Worm (Caenorhabditis elegans) whole organism, late embryonic: ENCODE data around the gene pho-11.

Source experiments
- K02D7.2 ChIP-seq: sonication (generic microtip); optimal IDR thresholded peaks from 2 replicates; lab custom pipeline; 2017; ENCODE audit warnings: mild to moderate bottlenecking, missing genetic modification characterization, missing compliant biosample characterization
- T23F11.4 ChIP-seq: fragments of 200-800 bp; sonication (Bioruptor generic); optimal IDR thresholded peaks from 2 replicates; lab custom pipeline; 2018; ENCODE audit warnings: mild to moderate bottlenecking, missing genetic modification characterization, missing compliant biosample characterization
- Y22D7AL.16 ChIP-seq: sonication (generic microtip); optimal IDR thresholded peaks from 2 replicates; lab custom pipeline; 2016; ENCODE audit warnings: missing genetic modification characterization, missing compliant biosample characterization
- ahr-1 ChIP-seq: sonication (generic microtip); optimal IDR thresholded peaks from 2 replicates; lab custom pipeline; 2016; ENCODE audit warnings: missing genetic modification characterization, missing compliant biosample characterization
- ceh-2 ChIP-seq: sonication (generic microtip); optimal IDR thresholded peaks from 2 replicates; lab custom pipeline; 2016; ENCODE audit warnings: missing genotype, missing genetic modification characterization, missing compliant biosample characterization
- ceh-22 ChIP-seq: sonication (generic microtip); optimal IDR thresholded peaks from 2 replicates; lab custom pipeline; 2017; ENCODE audit warnings: missing biosample characterization, missing genetic modification characterization
- ceh-31 ChIP-seq: sonication (generic microtip); optimal IDR thresholded peaks from 2 replicates; lab custom pipeline; 2016; ENCODE audit warnings: missing genetic modification characterization, missing compliant biosample characterization
- ceh-34 ChIP-seq: sonication (generic microtip); optimal IDR thresholded peaks from 2 replicates; lab custom pipeline; 2016; ENCODE audit warnings: mild to moderate bottlenecking, missing genetic modification characterization, missing compliant biosample characterization
- ceh-45 ChIP-seq: fragments of 200-800 bp; sonication (Bioruptor generic); IDR thresholded peaks from 2 replicates; pipeline ENCODE4 v1.3.6; 2022; ENCODE audit warnings: missing genetic modification reagents, missing genetic modification characterization, missing compliant biosample characterization
- dve-1 ChIP-seq: sonication (generic microtip); optimal IDR thresholded peaks from 2 replicates; lab custom pipeline; 2017; ENCODE audit warnings: antibody characterized with exemption, mild to moderate bottlenecking, missing genetic modification characterization, missing compliant biosample characterization
- elt-2 ChIP-seq: sonication (generic microtip); optimal IDR thresholded peaks from 2 replicates; lab custom pipeline; 2016; ENCODE audit warnings: missing genetic modification reagents, missing genetic modification characterization, missing compliant biosample characterization
- elt-4 ChIP-seq: sonication (generic microtip); optimal IDR thresholded peaks from 2 replicates; lab custom pipeline; 2016; ENCODE audit warnings: missing genetic modification characterization, missing compliant biosample characterization
- ets-4 ChIP-seq: sonication (generic microtip); optimal IDR thresholded peaks from 2 replicates; lab custom pipeline; 2016; ENCODE audit warnings: missing genetic modification characterization, missing compliant biosample characterization
- fkh-10 ChIP-seq: fragments of 150-350 bp; optimal IDR thresholded peaks from 2 replicates; lab custom pipeline; 2014; ENCODE audit warnings: missing biosample characterization, missing genetic modification reagents, missing genetic modification characterization
- fkh-6 ChIP-seq: sonication (generic microtip); optimal IDR thresholded peaks from 2 replicates; lab custom pipeline; 2016; ENCODE audit warnings: missing genetic modification characterization, missing compliant biosample characterization
- gmeb-2 ChIP-seq: sonication (generic microtip); optimal IDR thresholded peaks from 2 replicates; lab custom pipeline; 2016; ENCODE audit warnings: missing genetic modification characterization, inconsistent platforms, missing compliant biosample characterization
- hlh-13 ChIP-seq: fragments of 200-800 bp; sonication (Bioruptor generic); optimal IDR thresholded peaks from 2 replicates; lab custom pipeline; 2018; ENCODE audit warnings: mild to moderate bottlenecking, missing genetic modification characterization, missing compliant biosample characterization
- hlh-30 ChIP-seq: sonication (generic microtip); optimal IDR thresholded peaks from 2 replicates; lab custom pipeline; 2017; ENCODE audit warnings: antibody characterized with exemption, missing genetic modification characterization, missing compliant biosample characterization; ENCODE audit not compliant: insufficient read depth
- hlh-6 ChIP-seq: sonication (generic microtip); optimal IDR thresholded peaks from 2 replicates; lab custom pipeline; 2016; ENCODE audit warnings: missing genotype, missing genetic modification characterization, missing compliant biosample characterization
- lim-6 ChIP-seq: sonication (generic microtip); optimal IDR thresholded peaks from 2 replicates; lab custom pipeline; 2016; ENCODE audit warnings: missing genetic modification characterization, missing compliant biosample characterization
- madf-2 ChIP-seq: sonication (generic microtip); optimal IDR thresholded peaks from 2 replicates; lab custom pipeline; 2017; ENCODE audit warnings: missing genetic modification characterization, missing compliant biosample characterization
- mec-3 ChIP-seq: sonication (generic microtip); optimal IDR thresholded peaks from 2 replicates; lab custom pipeline; 2016; ENCODE audit warnings: borderline replicate concordance, missing genetic modification characterization, missing compliant biosample characterization
- nfya-1 ChIP-seq: sonication (generic microtip); optimal IDR thresholded peaks from 2 replicates; lab custom pipeline; 2017; ENCODE audit warnings: missing genetic modification characterization, mild to moderate bottlenecking, missing compliant biosample characterization, antibody characterized with exemption, moderate library complexity
- npax-4 ChIP-seq: sonication (generic microtip); optimal IDR thresholded peaks from 2 replicates; lab custom pipeline; 2016; ENCODE audit warnings: missing genetic modification characterization, missing compliant biosample characterization
- odd-2 ChIP-seq: sonication (generic microtip); optimal IDR thresholded peaks from 2 replicates; lab custom pipeline; 2017; ENCODE audit warnings: antibody characterized with exemption, mild to moderate bottlenecking, missing genetic modification characterization, missing compliant biosample characterization
- pat-9 ChIP-seq: fragments of 200-800 bp; sonication (Bioruptor generic); optimal IDR thresholded peaks from 2 replicates; lab custom pipeline; 2018; ENCODE audit warnings: mild to moderate bottlenecking, missing genetic modification characterization, moderate library complexity, missing compliant biosample characterization
- pha-2 ChIP-seq: sonication (generic microtip); optimal IDR thresholded peaks from 2 replicates; lab custom pipeline; 2017; ENCODE audit warnings: mild to moderate bottlenecking, missing genetic modification characterization, missing compliant biosample characterization
- pha-4 ChIP-seq: fragments of 150-350 bp; optimal IDR thresholded peaks from 2 replicates; lab custom pipeline; 2018; ENCODE audit warnings: missing biosample characterization, missing genetic modification reagents, missing genetic modification characterization
- pros-1 ChIP-seq: fragments of 150-350 bp; optimal IDR thresholded peaks from 2 replicates; lab custom pipeline; 2014; ENCODE audit warnings: missing biosample characterization, missing genetic modification reagents, missing genetic modification characterization
- sdc-2 ChIP-seq: sonication (generic microtip); optimal IDR thresholded peaks from 2 replicates; lab custom pipeline; 2016; ENCODE audit warnings: missing genotype, missing genetic modification characterization, missing compliant biosample characterization
- sox-2 ChIP-seq: fragments of 200-800 bp; sonication (Bioruptor generic); IDR thresholded peaks from 2 replicates; pipeline ENCODE4 v1.3.6; 2022; ENCODE audit warnings: missing genetic modification reagents, missing genetic modification characterization, missing compliant biosample characterization
- syd-9 ChIP-seq: sonication (generic microtip); optimal IDR thresholded peaks from 2 replicates; lab custom pipeline; 2016; ENCODE audit warnings: mild to moderate bottlenecking, missing genetic modification characterization, moderate library complexity, missing compliant biosample characterization
- tbx-2 ChIP-seq: sonication (generic microtip); optimal IDR thresholded peaks from 2 replicates; lab custom pipeline; 2016; ENCODE audit warnings: missing genetic modification characterization, missing compliant biosample characterization
- unc-3 ChIP-seq, 2 experiments: fragments of 200-800 bp in 1 of 2; sonication (Bioruptor generic) in 1 of 2; sonication (generic microtip) in 1 of 2; conservative IDR thresholded peaks in 1 of 2; optimal IDR thresholded peaks in 1 of 2; 2 replicates each; pipeline versions ENCODE4 v1.3.6 to Lab custom; 2016 to 2022; ENCODE audit warnings: missing compliant biosample characterization in 2 of 2, missing genetic modification characterization in 2 of 2, missing genetic modification reagents in 1 of 2
- unc-55 ChIP-seq: sonication (generic microtip); optimal IDR thresholded peaks from 2 replicates; lab custom pipeline; 2017; ENCODE audit warnings: missing biosample characterization, missing genetic modification reagents, missing genetic modification characterization
- zip-5 ChIP-seq: sonication (generic microtip); optimal IDR thresholded peaks from 2 replicates; lab custom pipeline; 2016; ENCODE audit warnings: missing genetic modification characterization, missing compliant biosample characterization

Gene pho-11

ce11 chrII:9931476-9931875, at the start of gene pho-11:
TSS of gene pho-11 (plus strand) at chrII:9931849.
- TF ChIP-seq unc-55 (GFP tag; lab: Kevin White, UChicago): no peak
- TF ChIP-seq elt-2: peak; percentile 14

ce11 chrII:9886216-9886615, 45.4 kb upstream of the pho-11 start, which contains the start of gene algn-8:
TSS of gene algn-8 (minus strand) at chrII:9886442.
- no peak for TF ChIP-seq hlh-13 (GFP tag; lab: Kevin White, UChicago)
- no peak for TF ChIP-seq syd-9
- no peak for TF ChIP-seq hlh-6 (tag; lab: Kevin White, UChicago)
- no peak for TF ChIP-seq ceh-2
- TF ChIP-seq ets-4 (tag; lab: Kevin White, UChicago): no peak
- no peak for TF ChIP-seq odd-2 (tag; lab: Kevin White, UChicago)
- no peak for TF ChIP-seq pha-2 (tag; lab: Kevin White, UChicago)
- TF ChIP-seq hlh-30 (tag; lab: Kevin White, UChicago): no peak
- no peak for TF ChIP-seq npax-4 (tag; lab: Kevin White, UChicago)
- TF ChIP-seq pat-9 (tag; lab: Kevin White, UChicago): no peak
- TF ChIP-seq dve-1 (tag; lab: Kevin White, UChicago): no peak
- TF ChIP-seq ceh-45 (GFP tag; lab: Robert Waterston, UW): no peak
- no peak for TF ChIP-seq gmeb-2
- no peak for TF ChIP-seq elt-4
- no peak for TF ChIP-seq ceh-34 (tag; lab: Kevin White, UChicago)
- TF ChIP-seq ahr-1 (tag; lab: Kevin White, UChicago): no peak
- TF ChIP-seq K02D7.2 (tag; lab: Kevin White, UChicago): no peak
- TF ChIP-seq unc-3 (GFP tag; conservative IDR thresholded peaks at IDR 0.05; lab: Robert Waterston, UW): no peak
- no peak for TF ChIP-seq unc-3 (tag; optimal IDR thresholded peaks at IDR 0.05; lab: Kevin White, UChicago)
- TF ChIP-seq nfya-1 (tag; lab: Kevin White, UChicago): no peak

- TF ChIP-seq pat-9 (tag; lab: Kevin White, UChicago) (no peak), hlh-30 (tag; lab: Kevin White, UChicago) (no peak), fkh-6 (tag; lab: Kevin White, UChicago) (no peak), npax-4 (tag; lab: Kevin White, UChicago) (no peak), sox-2 (GFP tag; lab: Robert Waterston, UW) (no peak), elt-4 (no peak), madf-2 (tag; lab: Kevin White, UChicago) (no peak), T23F11.4 (GFP tag; lab: Kevin White, UChicago) (no peak), elt-2 (no peak), Y22D7AL.16 (no peak), zip-5 (no peak), dve-1 (tag; lab: Kevin White, UChicago) (no peak), syd-9 (no peak), pros-1 (tag; lab: Kevin White, UChicago) (no peak), pha-4 (no peak), ets-4 (tag; lab: Kevin White, UChicago) (no peak), ceh-31 (no peak)
- TF ChIP-seq, all 69 proteins: peak for 0
Observed at ce11 chrII:9888549-9888948, 43.1 kb upstream of the pho-11 start.

ce11 chrII:9891031-9891689, 40.5 kb upstream of the pho-11 start, which contains the start of gene vgln-1:
TSS of gene vgln-1 (minus strand) at chrII:9891081.
- TF ChIP-seq ahr-1 (tag; lab: Kevin White, UChicago): no peak
- no peak for TF ChIP-seq ceh-2
- no peak for TF ChIP-seq npax-4 (tag; lab: Kevin White, UChicago)
- no peak for TF ChIP-seq nfya-1 (tag; lab: Kevin White, UChicago)
- no peak for TF ChIP-seq tbx-2
- TF ChIP-seq pha-4: no peak
- TF ChIP-seq ceh-22 (tag; lab: Kevin White, UChicago): no peak
- no peak for TF ChIP-seq mec-3 (tag; lab: Kevin White, UChicago)
- no peak for TF ChIP-seq pros-1 (tag; lab: Kevin White, UChicago)
- no peak for TF ChIP-seq sdc-2 (tag; lab: Kevin White, UChicago)
- TF ChIP-seq fkh-10: no peak
- TF ChIP-seq lim-6: no peak
- no peak for TF ChIP-seq hlh-30 (tag; lab: Kevin White, UChicago)
- no peak for TF ChIP-seq Y22D7AL.16
- no peak for TF ChIP-seq hlh-13 (GFP tag; lab: Kevin White, UChicago)
